Fruit fly (Drosophila melanogaster) whole organism, embryonic: Measurements from ENCODE around the gene neur.
A peak's percentile ranks its signal among the peaks of the same experiment; 100 is the strongest.

ENCODE experiments used
- Blimp-1 ChIP-seq: fragments of 200-800 bp; sonication (Bioruptor generic); optimal IDR thresholded peaks from 3 replicates; lab custom pipeline; 2018; ENCODE audit warnings: missing biosample characterization, missing genetic modification characterization, mild to moderate bottlenecking, moderate library complexity, missing genetic modification reagents
- CG11247 ChIP-seq: fragments of 200-800 bp; sonication (Bioruptor generic); IDR thresholded peaks from 2 replicates; pipeline ENCODE4 v1.3.6; 2022; ENCODE audit warnings: missing biosample characterization, missing genetic modification characterization
- CG15479 ChIP-seq: fragments of 200-800 bp; sonication (Bioruptor generic); optimal IDR thresholded peaks from 3 replicates; lab custom pipeline; 2019; ENCODE audit warnings: missing biosample characterization, mild to moderate bottlenecking, missing genetic modification characterization, moderate library complexity
- CG17912 ChIP-seq: fragments of 200-800 bp; sonication (Bioruptor generic); optimal IDR thresholded peaks from 2 replicates; lab custom pipeline; 2018; ENCODE audit warnings: missing biosample characterization, mild to moderate bottlenecking, missing genetic modification characterization
- CG1832 ChIP-seq: fragments of 200-800 bp; sonication (Bioruptor generic); optimal IDR thresholded peaks from 2 replicates; lab custom pipeline; 2017; ENCODE audit warnings: missing biosample characterization, mild to moderate bottlenecking, missing genetic modification characterization, inconsistent platforms
- CG31441 ChIP-seq: fragments of 200-800 bp; sonication (Bioruptor generic); IDR thresholded peaks from 2 replicates; pipeline ENCODE4 v1.3.6; 2022; ENCODE audit warnings: missing biosample characterization, missing genetic modification characterization
- CG32767 ChIP-seq: fragments of 200-800 bp; sonication (Bioruptor generic); IDR thresholded peaks from 2 replicates; pipeline ENCODE4 v1.3.6; 2022; ENCODE audit warnings: missing biosample characterization, missing genetic modification characterization
- CG33557 ChIP-seq: fragments of 200-800 bp; sonication (Bioruptor generic); optimal IDR thresholded peaks from 2 replicates; lab custom pipeline; 2019; ENCODE audit warnings: missing biosample characterization, mild to moderate bottlenecking, missing genetic modification characterization, moderate library complexity
- CG4360 ChIP-seq: fragments of 200-800 bp; sonication (Bioruptor generic); IDR thresholded peaks from 2 replicates; pipeline ENCODE4 v1.3.6; 2022; ENCODE audit warnings: missing biosample characterization, missing genetic modification characterization
- D19B ChIP-seq: fragments of 200-800 bp; sonication (Bioruptor generic); optimal IDR thresholded peaks from 2 replicates; lab custom pipeline; 2017; ENCODE audit warnings: missing biosample characterization, mild to moderate bottlenecking, missing genetic modification characterization
- Drgx ChIP-seq: fragments of 200-800 bp; sonication (Bioruptor generic); IDR thresholded peaks from 2 replicates; pipeline ENCODE4 v1.3.6; 2022; ENCODE audit warnings: missing biosample characterization, missing genetic modification characterization
- Elba2 ChIP-seq: fragments of 200-800 bp; sonication (Bioruptor generic); optimal IDR thresholded peaks from 3 replicates; lab custom pipeline; 2016; ENCODE audit warnings: missing biosample characterization, missing genetic modification characterization
- Fer1 ChIP-seq: fragments of 200-800 bp; sonication (Bioruptor generic); optimal IDR thresholded peaks from 2 replicates; lab custom pipeline; 2017; ENCODE audit warnings: missing biosample characterization, mild to moderate bottlenecking, missing genetic modification characterization
- Fer2 ChIP-seq: fragments of 200-800 bp; sonication (Bioruptor generic); optimal IDR thresholded peaks from 2 replicates; lab custom pipeline; 2018; ENCODE audit warnings: missing biosample characterization, mild to moderate bottlenecking, missing genetic modification characterization, moderate library complexity
- Fer3 ChIP-seq: fragments of 200-800 bp; sonication (Bioruptor generic); optimal IDR thresholded peaks from 2 replicates; lab custom pipeline; 2018; ENCODE audit warnings: missing biosample characterization, mild to moderate bottlenecking, missing genetic modification characterization, moderate library complexity
- H15 ChIP-seq: fragments of 200-800 bp; sonication (Bioruptor generic); IDR thresholded peaks from 3 replicates; pipeline ENCODE4 v1.3.6; 2022; ENCODE audit warnings: missing biosample characterization, missing genetic modification characterization
- HLH54F ChIP-seq: fragments of 200-800 bp; sonication (Bioruptor generic); optimal IDR thresholded peaks from 3 replicates; lab custom pipeline; 2016; ENCODE audit warnings: missing biosample characterization, missing genetic modification characterization
- Hr39 ChIP-seq: fragments of >200 bp; optimal IDR thresholded peaks from 2 replicates; lab custom pipeline; 2017
- Hr51 ChIP-seq, 2 experiments: fragments of 200-800 bp; sonication (Bioruptor generic); optimal IDR thresholded peaks; 2 replicates in 1 of 2; 3 replicates in 1 of 2; lab custom pipeline; 2016 to 2018; ENCODE audit warnings: missing biosample characterization in 2 of 2, missing genetic modification characterization in 2 of 2, mild to moderate bottlenecking in 1 of 2, moderate library complexity in 1 of 2
- Kr ChIP-seq: fragments of 200-800 bp; sonication (Bioruptor generic); optimal IDR thresholded peaks from 2 replicates; lab custom pipeline; 2017; ENCODE audit warnings: missing biosample characterization, mild to moderate bottlenecking, missing genetic modification characterization
- Lim3 ChIP-seq: fragments of 200-800 bp; sonication (Bioruptor generic); IDR thresholded peaks from 2 replicates; pipeline ENCODE4 v1.3.6; 2022; ENCODE audit warnings: missing biosample characterization, missing genetic modification characterization
- PHDP ChIP-seq: fragments of 200-800 bp; sonication (Bioruptor generic); optimal IDR thresholded peaks from 3 replicates; lab custom pipeline; 2018; ENCODE audit warnings: missing biosample characterization, mild to moderate bottlenecking, missing genetic modification characterization, moderate library complexity
- Sry-β ChIP-seq: fragments of 200-800 bp; sonication (Bioruptor generic); optimal IDR thresholded peaks from 2 replicates; lab custom pipeline; 2018; ENCODE audit warnings: missing biosample characterization, mild to moderate bottlenecking, missing genetic modification characterization, moderate library complexity
- Tbp ChIP-seq: fragments of >200 bp; optimal IDR thresholded peaks from 2 replicates; lab custom pipeline; 2018; ENCODE audit warnings: missing biosample characterization, missing genetic modification characterization
- cad ChIP-seq: fragments of >200 bp; optimal IDR thresholded peaks from 2 replicates; lab custom pipeline; 2017; ENCODE audit warnings: missing biosample characterization, missing genetic modification characterization
- gce ChIP-seq: fragments of 200-800 bp; sonication (Bioruptor generic); IDR thresholded peaks from 3 replicates; pipeline ENCODE4 v1.3.6; 2022; ENCODE audit warnings: missing biosample characterization, missing genetic modification characterization
- gsb ChIP-seq: fragments of 200-800 bp; sonication (Bioruptor generic); IDR thresholded peaks from 2 replicates; pipeline ENCODE4 v1.3.6; 2022; ENCODE audit warnings: missing biosample characterization, missing genetic modification characterization
- kni ChIP-seq: fragments of 200-800 bp; sonication (Bioruptor generic); optimal IDR thresholded peaks from 3 replicates; lab custom pipeline; 2017; ENCODE audit warnings: mild to moderate bottlenecking, missing biosample characterization, missing genetic modification reagents, missing genetic modification characterization
- lilli ChIP-seq: fragments of 200-800 bp; sonication (Bioruptor generic); optimal IDR thresholded peaks from 3 replicates; lab custom pipeline; 2016; ENCODE audit warnings: missing biosample characterization, missing genetic modification characterization
- nom ChIP-seq: fragments of 200-800 bp; sonication (Bioruptor generic); optimal IDR thresholded peaks from 2 replicates; lab custom pipeline; 2017; ENCODE audit warnings: missing biosample characterization, missing genetic modification characterization, mild to moderate bottlenecking, moderate library complexity, missing genetic modification reagents
- oc ChIP-seq: fragments of 200-800 bp; sonication (Bioruptor generic); optimal IDR thresholded peaks from 2 replicates; lab custom pipeline; 2018; ENCODE audit warnings: missing biosample characterization, mild to moderate bottlenecking, missing genetic modification characterization, moderate library complexity
- prd ChIP-seq, 3 experiments: fragments of >200 bp in 2 of 3; fragments of 200-800 bp in 1 of 3; sonication (Bioruptor generic) in 1 of 3; optimal IDR thresholded peaks in 2 of 3; IDR thresholded peaks in 1 of 3; 2 replicates in 2 of 3; 3 replicates in 1 of 3; pipeline versions ENCODE4 v1.3.6 to Lab custom; 2017 to 2022; ENCODE audit warnings: missing biosample characterization in 1 of 3, missing genetic modification characterization in 1 of 3
- tgo ChIP-seq: fragments of 200-800 bp; sonication (Bioruptor generic); IDR thresholded peaks from 3 replicates; pipeline ENCODE4 v1.3.6; 2022; ENCODE audit warnings: missing biosample characterization, missing genetic modification characterization
- tll ChIP-seq, 2 experiments: fragments of 200-800 bp in 1 of 2; fragments of >200 bp in 1 of 2; sonication (Bioruptor generic) in 1 of 2; optimal IDR thresholded peaks; 2 replicates each; lab custom pipeline; 2017 to 2019; ENCODE audit warnings: missing biosample characterization in 2 of 2, missing genetic modification characterization in 2 of 2, mild to moderate bottlenecking in 1 of 2, moderate library complexity in 1 of 2
- ttk ChIP-seq: fragments of 200-800 bp; sonication (Bioruptor generic); IDR thresholded peaks from 2 replicates; pipeline ENCODE4 v2.1.2; 2022; ENCODE audit warnings: missing biosample characterization, missing genetic modification characterization
- yki ChIP-seq: fragments of >200 bp; optimal IDR thresholded peaks from 3 replicates; lab custom pipeline; 2018
- zen ChIP-seq: fragments of 200-800 bp; sonication (Bioruptor generic); optimal IDR thresholded peaks from 3 replicates; lab custom pipeline; 2018; ENCODE audit warnings: missing biosample characterization, mild to moderate bottlenecking, missing genetic modification characterization, moderate library complexity
- zfh1 ChIP-seq: fragments of 200-800 bp; sonication (Bioruptor generic); IDR thresholded peaks from 3 replicates; pipeline ENCODE4 v1.3.6; 2022; ENCODE audit warnings: missing biosample characterization, missing genetic modification characterization

neur gene

DNA sequence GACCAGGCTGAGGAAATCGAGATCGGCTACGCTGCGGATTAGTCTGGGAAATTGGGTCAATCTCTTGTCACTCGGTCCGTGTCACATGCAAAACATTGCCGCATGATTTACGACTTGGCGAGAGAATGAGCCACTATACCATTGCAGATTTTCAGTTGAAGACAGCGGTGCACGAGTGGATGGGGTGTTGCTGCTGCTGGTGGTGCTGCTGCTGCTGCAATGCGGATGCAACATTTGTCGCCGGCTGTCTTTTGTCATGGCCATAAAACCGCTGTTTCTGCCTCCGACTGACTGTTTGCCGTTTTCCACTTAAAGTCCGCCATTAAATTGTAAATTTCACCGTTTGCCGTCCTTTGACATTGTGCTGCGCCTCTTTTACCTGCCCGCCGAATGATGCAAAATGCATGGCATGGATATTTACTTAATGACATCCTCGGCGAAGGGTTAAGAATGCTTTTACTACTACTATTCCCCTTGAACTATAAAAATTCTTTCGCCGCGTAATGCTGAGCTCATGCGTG is 63.1 kb downstream of the neur start:
- peak; percentile 82 for TF ChIP-seq zen (tag; lab: Kevin White, UChicago)
- no peak for TF ChIP-seq CG31441 (GFP tag; lab: Robert Waterston, UW)
- no peak for TF ChIP-seq oc (tag; lab: Kevin White, UChicago)
- TF ChIP-seq cad, result peak; percentile 98
- no peak for TF ChIP-seq CG17912 (GFP tag; lab: Kevin White, UChicago)
- peak; percentile 33 for TF ChIP-seq Kr (GFP tag; lab: Kevin White, UChicago)
- no peak for TF ChIP-seq lilli (GFP tag; lab: Kevin White, UChicago)
- TF ChIP-seq Hr39 (lab: Kevin White, UChicago), result peak; percentile 14
- peak; percentile 32 for TF ChIP-seq CG15479 (GFP tag; lab: Kevin White, UChicago)
- TF ChIP-seq gce, result no peak
- peak in 1 of 2 experiments; percentile 96 for TF ChIP-seq tll (GFP tag; optimal IDR thresholded peaks at IDR 0.05; lab: Kevin White, UChicago)
- TF ChIP-seq Fer3 (tag; lab: Kevin White, UChicago), result no peak
- TF ChIP-seq, all 482 proteins: peak for 6

- TF ChIP-seq Tbp (GFP tag; lab: Kevin White, UChicago) (no peak), H15 (GFP tag; lab: Robert Waterston, UW) (0 out of 3 replicates have a peak, but pooled peaks have one; percentile 48), D19B (GFP tag; lab: Kevin White, UChicago) (no peak), Fer1 (no peak), nom (GFP tag; lab: Kevin White, UChicago) (peak; percentile 45), CG1832 (GFP tag; lab: Kevin White, UChicago) (peak; percentile 24), Drgx (GFP tag; lab: Robert Waterston, UW) (peak; percentile 38; the same call in 1 of the 2 replicates), Elba2 (GFP tag; lab: Kevin White, UChicago) (no peak), ttk (GFP tag; lab: Robert Waterston, UW) (0 out of 2 replicates have a peak, but pooled peaks have one; percentile 6), CG11247 (0 out of 2 replicates have a peak, but pooled peaks have one; percentile 28), PHDP (tag; lab: Kevin White, UChicago) (no peak)
Observed at dm6 chr3R:8971794-8972193, 67.5 kb downstream of the neur start.

- TF ChIP-seq Fer2 (no peak), tgo (GFP tag; lab: Robert Waterston, UW) (no peak), CG33557 (GFP tag; lab: Kevin White, UChicago) (no peak), Blimp-1 (GFP tag; lab: Kevin White, UChicago) (peak; percentile 96), Lim3 (GFP tag; lab: Robert Waterston, UW) (no peak), zfh1 (no peak), Hr51 (GFP tag; optimal IDR thresholded peaks at IDR 0.05; lab: Kevin White, UChicago) (no peak), Sry-β (GFP tag; lab: Kevin White, UChicago) (no peak), prd (optimal IDR thresholded peaks at IDR 0.05; lab: Kevin White, UChicago) (no peak), prd (GFP tag; IDR thresholded peaks at IDR 0.05; lab: Robert Waterston, UW) (no peak), yki (lab: Kevin White, UChicago) (no peak), HLH54F (GFP tag; lab: Kevin White, UChicago) (no peak), gsb (GFP tag; lab: Robert Waterston, UW) (no peak), kni (GFP tag; lab: Kevin White, UChicago) (peak; percentile 16), CG4360 (GFP tag; lab: Robert Waterston, UW) (0 out of 2 replicates have a peak, but pooled peaks have one; percentile 39), CG32767 (GFP tag; lab: Robert Waterston, UW) (no peak)
Observed at dm6 chr3R:8970707-8971106, 68.6 kb downstream of the neur start.
